Worm (Caenorhabditis elegans): ENCODE results near the gene ech-9.

- TF ChIP-seq cog-1 (tag; optimal IDR thresholded peaks at IDR 0.05) (no peak), klf-2 (GFP tag; conservative IDR thresholded peaks at IDR 0.05) (no peak), med-1 (GFP tag; optimal IDR thresholded peaks at IDR 0.05; ENCODE audit: insufficient read depth) (no peak), flt-1 (GFP tag; IDR thresholded peaks at IDR 0.05) (no peak), ztf-29 (GFP tag; IDR thresholded peaks at IDR 0.05) (no peak), ref-1 (GFP tag; conservative IDR thresholded peaks at IDR 0.05) (no peak), tab-1 (GFP tag; IDR thresholded peaks at IDR 0.05) (no peak), T22C8.4 (GFP tag; IDR thresholded peaks at IDR 0.05) (no peak)
These were observed 11.4 kb downstream of the ech-9 start, which contains the start of gene nas-12 for ce11 chrIV:10223723-10224122.
